Worm (Caenorhabditis elegans) whole organism, dauer: ENCODE measurements around the gene C49C3.7.
"Not testable (repeated sequence)": the region's sequence is repeated elsewhere in the genome, so short reads cannot be mapped to it uniquely, and the experiment has no call there.

Experiments used
- unc-62 ChIP-seq: sonication (generic microtip); optimal IDR thresholded peaks from 2 replicates; lab custom pipeline; 2017; ENCODE audit warnings: missing biosample characterization, missing genetic modification reagents, missing genetic modification characterization

The C49C3.7 gene

ce11 chrIV:17332261-17332660 lies at the start of gene C49C3.7:
Gene C49C3.7, plus strand, starts transcription at chrIV:17332561.
- no peak for TF ChIP-seq unc-62 (GFP tag; lab: Kevin White, UChicago)

ce11 chrIV:17284099-17284498 lies 48.3 kb upstream of the C49C3.7 start, which contains the start of gene nra-1:
Gene nra-1, minus strand, starts transcription at chrIV:17284199.
- TF ChIP-seq unc-62 (GFP tag; lab: Kevin White, UChicago) = no peak

- no peak for TF ChIP-seq unc-62 (GFP tag; lab: Kevin White, UChicago)
These were observed 47.1 kb upstream of the C49C3.7 start for ce11 chrIV:17285263-17285662.

ce11 chrIV:17287908-17288675 lies 44.3 kb upstream of the C49C3.7 start, which contains the start of gene zipt-7.1:
Gene zipt-7.1, minus strand, starts transcription at chrIV:17288139.
- TF ChIP-seq unc-62 (GFP tag; lab: Kevin White, UChicago) = no peak

ce11 chrIV:17291629-17292199 lies 40.6 kb upstream of the C49C3.7 start, which contains the start of the genes T28F3.11 and slc-17.4:
Gene T28F3.11, minus strand, starts transcription at chrIV:17291679.
Gene slc-17.4, minus strand, starts transcription at chrIV:17291733.
- no peak for TF ChIP-seq unc-62 (GFP tag; lab: Kevin White, UChicago)

ce11 chrIV:17292350-17292749 lies 40.0 kb upstream of the C49C3.7 start:
- TF ChIP-seq unc-62 (GFP tag; lab: Kevin White, UChicago) = no peak

ce11 chrIV:17293068-17293467 lies 39.3 kb upstream of the C49C3.7 start:
- TF ChIP-seq unc-62 (GFP tag; lab: Kevin White, UChicago) = no peak

- no peak for TF ChIP-seq unc-62 (GFP tag; lab: Kevin White, UChicago)
These were observed 38.7 kb upstream of the C49C3.7 start for ce11 chrIV:17293679-17294078.

ce11 chrIV:17294489-17294888 lies 37.9 kb upstream of the C49C3.7 start, which contains the start of gene T28F3.5:
Gene T28F3.5, plus strand, starts transcription at chrIV:17294789.
- no peak for TF ChIP-seq unc-62 (GFP tag; lab: Kevin White, UChicago)

ce11 chrIV:17301933-17302332 lies 30.4 kb upstream of the C49C3.7 start, which contains the start of gene ifta-2:
Gene ifta-2, minus strand, starts transcription at chrIV:17302033.
- no peak for TF ChIP-seq unc-62 (GFP tag; lab: Kevin White, UChicago)

ce11 chrIV:17307223-17307622 lies 25.1 kb upstream of the C49C3.7 start, which contains the start of gene T28F3.8:
Gene T28F3.8, minus strand, starts transcription at chrIV:17307323.
- not testable (repeated sequence) for TF ChIP-seq unc-62 (GFP tag; lab: Kevin White, UChicago)

- TF ChIP-seq unc-62 (GFP tag; lab: Kevin White, UChicago) = no peak
These were observed 24.1 kb upstream of the C49C3.7 start, which contains the start of gene T28F3.9 for ce11 chrIV:17308211-17308610. Gene T28F3.9, plus strand, starts transcription at chrIV:17308511.

ce11 chrIV:17311842-17312241 lies 20.5 kb upstream of the C49C3.7 start, which contains the start of gene snf-9:
Gene snf-9, plus strand, starts transcription at chrIV:17312142.
- no peak for TF ChIP-seq unc-62 (GFP tag; lab: Kevin White, UChicago)

ce11 chrIV:17316398-17316797 lies 16.0 kb upstream of the C49C3.7 start, which contains the start of gene C49C3.20:
Gene C49C3.20, minus strand, starts transcription at chrIV:17316498.
- no peak for TF ChIP-seq unc-62 (GFP tag; lab: Kevin White, UChicago)

ce11 chrIV:17320445-17320844 lies 11.9 kb upstream of the C49C3.7 start, which contains the start of gene C49C3.4:
Gene C49C3.4, plus strand, starts transcription at chrIV:17320795.
- no peak for TF ChIP-seq unc-62 (GFP tag; lab: Kevin White, UChicago)

- TF ChIP-seq unc-62 (GFP tag; lab: Kevin White, UChicago) = no peak
These were observed 3.5 kb upstream of the C49C3.7 start, which contains the start of gene ceh-88 for ce11 chrIV:17328834-17329233. Gene ceh-88, plus strand, starts transcription at chrIV:17329188.
